Worm (Caenorhabditis elegans) whole organism, early embryonic: Measurements from ENCODE around the gene C07G2.5.

ENCODE experiments used
- B0310.2 ChIP-seq: sonication (generic microtip); optimal IDR thresholded peaks from 2 replicates; lab custom pipeline; 2016; ENCODE audit warnings: mild to moderate bottlenecking, missing genetic modification characterization, missing compliant biosample characterization
- F13C5.2 ChIP-seq: sonication (generic microtip); optimal IDR thresholded peaks from 2 replicates; lab custom pipeline; 2017; ENCODE audit warnings: mild to moderate bottlenecking, missing genetic modification characterization, inconsistent platforms, missing compliant biosample characterization
- aly-1 ChIP-seq: sonication (generic microtip); optimal IDR thresholded peaks from 2 replicates; lab custom pipeline; 2016; ENCODE audit warnings: missing genetic modification characterization, missing compliant biosample characterization
- ama-1 ChIP-seq: fragments of 150-350 bp; optimal IDR thresholded peaks from 2 replicates; lab custom pipeline; 2014
- ceh-13 ChIP-seq: fragments of 200-800 bp; sonication (Bioruptor generic); optimal IDR thresholded peaks from 2 replicates; lab custom pipeline; 2018; ENCODE audit warnings: mild to moderate bottlenecking, missing genetic modification characterization, missing compliant biosample characterization
- ceh-36 ChIP-seq: sonication (generic microtip); optimal IDR thresholded peaks from 2 replicates; lab custom pipeline; 2016; ENCODE audit warnings: missing genetic modification characterization, inconsistent platforms, missing compliant biosample characterization
- ets-7 ChIP-seq: sonication (generic microtip); optimal IDR thresholded peaks from 2 replicates; lab custom pipeline; 2016; ENCODE audit warnings: missing genotype, missing genetic modification characterization, missing compliant biosample characterization
- flt-1 ChIP-seq: fragments of 200-800 bp; sonication (Bioruptor generic); IDR thresholded peaks from 2 replicates; pipeline ENCODE4 v1.3.6; 2022; ENCODE audit warnings: missing genetic modification characterization, missing compliant biosample characterization
- hmbx-1 ChIP-seq: sonication (generic microtip); optimal IDR thresholded peaks from 2 replicates; lab custom pipeline; 2016; ENCODE audit warnings: mild to moderate bottlenecking, missing genetic modification characterization, missing compliant biosample characterization
- hmg-4 ChIP-seq: fragments of 200-800 bp; sonication (Bioruptor generic); optimal IDR thresholded peaks from 2 replicates; lab custom pipeline; 2018; ENCODE audit warnings: mild to moderate bottlenecking, missing genetic modification characterization, missing compliant biosample characterization
- hnd-1 ChIP-seq: sonication (generic microtip); optimal IDR thresholded peaks from 2 replicates; lab custom pipeline; 2016; ENCODE audit warnings: missing genetic modification characterization, missing compliant biosample characterization
- pes-1 ChIP-seq: fragments of 200-800 bp; sonication (Bioruptor generic); IDR thresholded peaks from 2 replicates; pipeline ENCODE4 v1.3.6; 2022; ENCODE audit warnings: missing genetic modification reagents, missing genetic modification characterization, missing compliant biosample characterization
- scrt-1 ChIP-seq: fragments of 200-800 bp; sonication (Bioruptor generic); IDR thresholded peaks from 2 replicates; pipeline ENCODE4 v1.3.6; 2022; ENCODE audit warnings: missing genetic modification characterization, missing compliant biosample characterization
- sea-1 ChIP-seq: fragments of 200-800 bp; sonication (Bioruptor generic); conservative IDR thresholded peaks from 2 replicates; pipeline ENCODE4 v1.3.6; 2022; ENCODE audit warnings: missing genetic modification characterization, missing compliant biosample characterization
- tbx-11 ChIP-seq: fragments of 200-800 bp; sonication (Bioruptor generic); IDR thresholded peaks from 2 replicates; pipeline ENCODE4 v1.3.6; 2022; ENCODE audit warnings: missing genetic modification characterization, missing compliant biosample characterization
- tbx-37 ChIP-seq: fragments of 200-800 bp; sonication (Bioruptor generic); conservative IDR thresholded peaks from 2 replicates; pipeline ENCODE4 v1.3.6; 2022; ENCODE audit warnings: missing genetic modification reagents, missing genetic modification characterization, missing compliant biosample characterization
- tra-4 ChIP-seq: sonication (generic microtip); optimal IDR thresholded peaks from 2 replicates; lab custom pipeline; 2017; ENCODE audit warnings: missing genetic modification characterization, missing compliant biosample characterization

The C07G2.5 gene

DNA sequence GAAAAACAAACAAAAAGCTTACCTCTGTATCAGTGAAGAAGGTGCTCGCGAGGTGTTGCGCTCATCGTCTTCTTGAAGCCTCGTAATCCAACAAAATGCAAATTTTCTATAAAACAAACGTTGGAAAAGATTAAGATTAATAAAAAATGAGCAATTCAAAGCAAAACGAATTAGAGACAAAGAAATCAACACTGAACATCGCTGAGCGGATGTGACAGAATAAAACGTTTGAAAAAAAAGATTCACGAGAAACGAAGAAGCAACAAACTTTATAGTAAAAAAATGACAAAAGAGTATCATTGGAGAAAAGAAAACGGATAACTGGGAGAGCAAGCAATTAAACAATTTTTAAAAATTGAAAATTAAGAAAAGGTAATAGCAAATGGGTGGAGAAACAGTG is at the start of gene C07G2.5, which contains the start of gene atf-7:
TSS of gene C07G2.5 (minus strand) at position 101 of the 400 bp plus-strand sequence.
TSS of gene atf-7 (minus strand) at position 108 of the 400 bp plus-strand sequence.
- TF ChIP-seq hmbx-1 (tag; lab: Kevin White, UChicago) = no peak
- TF ChIP-seq flt-1 (GFP tag; lab: Robert Waterston, UW) = no peak
- no peak for TF ChIP-seq tra-4 (tag; lab: Kevin White, UChicago)
- TF ChIP-seq B0310.2 (tag; lab: Kevin White, UChicago) = no peak
- TF ChIP-seq pes-1 (GFP tag; lab: Robert Waterston, UW) = no peak
- TF ChIP-seq ceh-36 = no peak
- no peak for TF ChIP-seq sea-1 (GFP tag; lab: Robert Waterston, UW)
- no peak for TF ChIP-seq F13C5.2 (tag; lab: Kevin White, UChicago)

DNA sequence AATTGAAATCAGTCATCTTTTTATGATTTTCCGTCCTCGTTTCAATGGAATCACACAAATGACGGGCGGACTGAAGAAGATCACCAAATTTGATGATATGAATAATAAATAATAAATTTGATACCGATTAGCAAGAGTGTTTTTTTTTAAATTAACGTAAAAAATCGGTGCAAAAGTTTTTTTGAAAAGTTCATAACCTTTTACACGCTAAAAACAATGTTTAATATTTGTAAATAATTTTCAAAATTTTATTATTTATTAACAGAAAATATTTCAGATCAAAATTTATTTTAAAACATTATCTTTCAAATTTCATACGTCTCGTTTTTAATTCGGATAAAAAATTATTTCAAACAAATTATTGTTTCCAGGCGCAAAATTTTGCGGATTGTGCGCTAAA is 46.1 kb upstream of the C07G2.5 start, which contains the start of gene M88.3:
TSS of gene M88.3 (minus strand) at position 101 of the 400 bp plus-strand sequence.
- TF ChIP-seq aly-1 (no peak), hmg-4 (GFP tag; lab: Kevin White, UChicago) (no peak), sea-1 (GFP tag; lab: Robert Waterston, UW) (no peak), tra-4 (tag; lab: Kevin White, UChicago) (no peak), F13C5.2 (tag; lab: Kevin White, UChicago) (no peak), scrt-1 (GFP tag; lab: Robert Waterston, UW) (no peak), B0310.2 (tag; lab: Kevin White, UChicago) (no peak), hnd-1 (no peak), ceh-13 (no peak), ama-1 (lab: Kevin White, UChicago) (no peak), pes-1 (GFP tag; lab: Robert Waterston, UW) (no peak), tbx-11 (no peak), hmbx-1 (tag; lab: Kevin White, UChicago) (no peak), tbx-37 (no peak), ceh-36 (no peak), ets-7 (tag; lab: Kevin White, UChicago) (no peak), flt-1 (GFP tag; lab: Robert Waterston, UW) (no peak)

- TF ChIP-seq hnd-1 (peak; percentile 18), flt-1 (GFP tag; lab: Robert Waterston, UW) (peak; percentile 30; the same call in 1 of the 2 replicates), aly-1 (no peak), hmbx-1 (tag; lab: Kevin White, UChicago) (no peak), F13C5.2 (tag; lab: Kevin White, UChicago) (peak; percentile 38)
Observed at ce11 chrIII:4542362-4542931, 43.6 kb upstream of the C07G2.5 start, which contains the start of the genes mrps-34 and cisd-3.1. Gene mrps-34, minus strand, starts transcription at chrIII:4542452. Gene cisd-3.1, plus strand, starts transcription at chrIII:4542881.

- TF ChIP-seq tbx-11 (no peak), ets-7 (tag; lab: Kevin White, UChicago) (no peak), ceh-36 (no peak), scrt-1 (GFP tag; lab: Robert Waterston, UW) (no peak), flt-1 (GFP tag; lab: Robert Waterston, UW) (no peak), hmg-4 (GFP tag; lab: Kevin White, UChicago) (no peak), pes-1 (GFP tag; lab: Robert Waterston, UW) (no peak), aly-1 (no peak)
Observed at ce11 chrIII:4540604-4541003, 41.8 kb upstream of the C07G2.5 start, which contains the start of gene ugt-62. Gene ugt-62, minus strand, starts transcription at chrIII:4540623.

DNA sequence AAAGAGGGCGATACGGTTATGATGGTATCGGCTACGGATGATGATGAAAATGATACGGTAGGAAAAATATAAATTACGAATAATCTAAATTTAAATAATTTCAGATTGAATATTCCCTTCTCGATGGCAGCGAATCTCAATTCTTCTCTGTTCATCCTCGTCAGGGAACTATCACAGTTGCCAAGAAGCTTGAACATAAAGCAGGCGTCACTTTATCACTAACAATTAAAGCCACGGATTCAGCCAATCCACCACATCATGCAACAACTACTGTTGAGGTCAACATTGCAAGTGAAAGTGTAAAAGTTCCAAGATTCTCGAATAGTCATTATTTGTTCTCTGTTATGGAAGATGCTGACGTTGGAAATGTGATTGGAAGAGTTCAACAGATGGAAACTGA is 32.1 kb upstream of the C07G2.5 start:
- TF ChIP-seq ceh-36 (no peak), hmbx-1 (tag; lab: Kevin White, UChicago) (no peak)

DNA sequence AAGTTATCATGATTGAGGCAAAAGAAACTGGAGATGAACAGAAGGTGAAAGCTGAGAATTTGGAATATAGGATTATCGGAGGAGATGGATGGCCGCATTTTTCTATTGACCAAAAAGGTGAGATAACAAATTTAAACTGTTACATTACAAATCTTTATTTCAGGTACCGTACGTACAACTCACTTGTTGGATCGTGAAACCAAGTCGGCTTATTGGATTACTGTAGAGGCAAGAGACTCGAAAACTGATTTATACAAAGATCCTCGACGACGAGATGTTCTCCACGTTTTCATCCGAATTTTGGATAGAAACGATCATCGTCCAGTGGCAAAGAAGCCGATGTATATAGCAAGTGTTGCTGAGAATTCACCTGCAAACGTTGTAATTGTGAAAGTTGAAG is 27.2 kb upstream of the C07G2.5 start:
- TF ChIP-seq ceh-13 (no peak), ceh-36 (no peak), flt-1 (GFP tag; lab: Robert Waterston, UW) (no peak), pes-1 (GFP tag; lab: Robert Waterston, UW) (no peak), tbx-11 (no peak)

DNA sequence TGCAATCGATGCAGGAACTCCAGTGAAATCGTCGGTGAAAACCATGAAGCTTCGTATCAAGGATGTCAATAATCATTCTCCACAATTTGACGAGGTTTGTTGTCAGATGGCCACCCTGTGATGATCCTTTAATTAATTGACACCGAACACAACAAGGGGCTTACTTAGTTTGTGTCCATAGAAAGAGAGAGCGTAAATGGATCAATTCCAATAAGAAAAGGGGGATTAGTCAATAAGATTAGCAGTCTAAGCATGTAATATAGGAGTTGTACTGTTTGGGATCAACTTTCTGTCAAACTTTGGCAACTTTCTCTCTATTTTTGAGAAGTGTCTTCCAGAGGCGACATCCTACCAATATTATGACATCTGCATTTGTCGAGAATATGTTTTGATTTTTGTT is 25.2 kb upstream of the C07G2.5 start:
- TF ChIP-seq scrt-1 (GFP tag; lab: Robert Waterston, UW) (no peak), ceh-36 (peak; percentile 59)

- TF ChIP-seq flt-1 (GFP tag; lab: Robert Waterston, UW) (no peak), aly-1 (no peak)
Observed at ce11 chrIII:4523411-4523810, 24.6 kb upstream of the C07G2.5 start.

DNA sequence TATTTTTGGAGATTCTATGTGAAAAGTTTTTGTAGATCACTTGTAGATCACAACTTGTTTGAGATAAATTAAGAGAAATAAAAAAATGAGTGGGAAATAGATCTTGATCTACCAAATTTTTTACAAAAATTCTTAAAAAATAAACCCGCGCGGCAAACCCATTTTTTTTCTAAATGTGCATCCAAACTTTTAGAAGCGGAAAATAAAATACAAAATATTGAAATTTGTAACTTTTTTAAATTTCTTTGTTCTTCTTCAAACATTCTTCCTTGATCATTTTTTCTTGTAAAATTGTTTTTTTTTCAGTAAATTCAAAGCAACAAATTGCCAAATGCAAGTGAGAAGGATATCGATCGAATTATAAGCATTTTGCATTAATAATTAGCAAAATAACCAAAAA is 21.2 kb upstream of the C07G2.5 start, which contains the start of gene cdh-4:
TSS of gene cdh-4 (plus strand) at position 301 of the 400 bp plus-strand sequence.
- TF ChIP-seq hmbx-1 (tag; lab: Kevin White, UChicago) (no peak), sea-1 (GFP tag; lab: Robert Waterston, UW) (no peak), tra-4 (tag; lab: Kevin White, UChicago) (no peak), ceh-13 (no peak), tbx-37 (no peak), F13C5.2 (tag; lab: Kevin White, UChicago) (no peak), ets-7 (tag; lab: Kevin White, UChicago) (no peak), tbx-11 (no peak), aly-1 (no peak), flt-1 (GFP tag; lab: Robert Waterston, UW) (no peak), hnd-1 (no peak), B0310.2 (tag; lab: Kevin White, UChicago) (no peak), ceh-36 (no peak), scrt-1 (GFP tag; lab: Robert Waterston, UW) (no peak), pes-1 (GFP tag; lab: Robert Waterston, UW) (no peak), hmg-4 (GFP tag; lab: Kevin White, UChicago) (no peak), ama-1 (lab: Kevin White, UChicago) (no peak)
